Worm (Caenorhabditis elegans): ENCODE measurements around the gene set-24.

DNA sequence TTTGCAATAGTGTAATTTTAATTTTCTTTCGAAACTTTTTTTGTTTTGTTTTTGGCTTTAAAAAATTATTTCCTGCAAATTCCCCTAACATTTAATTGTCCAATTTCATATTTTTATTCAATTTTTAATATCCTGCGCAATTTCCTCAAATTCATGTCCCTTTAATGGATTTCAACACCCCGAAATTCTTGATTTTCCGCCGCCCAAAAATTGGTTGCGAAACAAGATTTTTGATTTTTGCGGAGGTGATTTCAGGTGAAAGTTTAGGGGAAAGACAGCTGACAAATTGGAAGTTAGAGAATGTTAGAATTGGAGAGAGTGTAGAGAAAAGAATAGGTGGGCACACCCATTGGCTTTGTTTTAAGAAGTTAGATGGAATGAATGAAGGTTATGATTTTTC lies 35.7 kb downstream of the set-24 start:
- TF ChIP-seq tab-1 (GFP tag; IDR thresholded peaks at IDR 0.05) (no peak), flt-1 (GFP tag; IDR thresholded peaks at IDR 0.05) (no peak), ref-1 (GFP tag; conservative IDR thresholded peaks at IDR 0.05) (no peak), ztf-23 (GFP tag; IDR thresholded peaks at IDR 0.05) (no peak), med-1 (GFP tag; optimal IDR thresholded peaks at IDR 0.05; ENCODE audit: insufficient read depth) (no peak), ztf-29 (GFP tag; IDR thresholded peaks at IDR 0.05) (no peak), cog-1 (tag; optimal IDR thresholded peaks at IDR 0.05) (no peak), T22C8.4 (GFP tag; IDR thresholded peaks at IDR 0.05) (no peak)

Measured in whole organism, midembryonic.